Worm (Caenorhabditis elegans): Measurements from ENCODE around the gene bath-47.

DNA sequence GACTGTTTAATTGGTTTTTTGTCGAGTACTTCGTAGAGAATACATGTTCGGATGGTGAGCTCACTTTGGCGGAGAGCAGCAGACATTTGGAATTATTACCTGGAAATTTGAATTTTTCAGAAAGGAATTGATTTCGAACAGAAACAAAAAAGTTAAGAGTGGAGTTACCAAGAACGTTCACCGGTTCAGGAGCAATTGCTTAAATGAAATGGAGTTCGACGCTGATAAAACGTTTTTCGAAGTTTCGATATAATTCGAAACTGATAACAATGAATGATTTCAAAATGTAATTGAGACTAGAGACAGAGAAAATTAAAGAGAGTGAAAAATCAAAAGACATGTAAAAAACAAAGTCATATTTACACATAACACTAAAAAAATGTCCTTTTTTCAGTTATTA, 9.0 kb downstream of the bath-47 start, which contains the start of gene fbxa-163:
- TF ChIP-seq him-1 (tag; optimal IDR thresholded peaks at IDR 0.05), result no peak
- no peak for TF ChIP-seq W03F9.2 (tag; optimal IDR thresholded peaks at IDR 0.05)

All from whole organism, L4/young adult.